Worm (Caenorhabditis elegans) whole organism, L4 larva: ENCODE results near the gene C18B12.4.

ENCODE experiments used
- T26A8.4 ChIP-seq: fragments of 200-800 bp; sonication (Bioruptor generic); IDR thresholded peaks from 2 replicates; pipeline ENCODE4 v1.3.6; 2022; ENCODE audit warnings: missing genetic modification characterization, missing compliant biosample characterization
- Y105C5A.15 ChIP-seq: fragments of 200-800 bp; sonication (Bioruptor generic); IDR thresholded peaks from 2 replicates; pipeline ENCODE4 v1.3.6; 2022; ENCODE audit warnings: missing genetic modification characterization, missing compliant biosample characterization
- Y75B8A.6 ChIP-seq: fragments of 200-800 bp; sonication (Bioruptor generic); IDR thresholded peaks from 2 replicates; pipeline ENCODE4 v1.3.6; 2022; ENCODE audit warnings: missing genetic modification reagents, missing genetic modification characterization, missing compliant biosample characterization
- ama-1 ChIP-seq: fragments of 150-350 bp; optimal IDR thresholded peaks from 2 replicates; lab custom pipeline; 2014; ENCODE audit warnings: inconsistent platforms, mixed read lengths
- ces-1 ChIP-seq: fragments of 150-350 bp; sonication (generic microtip); optimal IDR thresholded peaks from 4 replicates; lab custom pipeline; 2014; ENCODE audit warnings: missing biosample characterization, missing genetic modification reagents, missing genetic modification characterization
- cey-2 ChIP-seq: sonication (generic microtip); optimal IDR thresholded peaks from 3 replicates; lab custom pipeline; 2017; ENCODE audit warnings: missing genetic modification characterization, mild to moderate bottlenecking, missing compliant biosample characterization, antibody characterized with exemption, borderline replicate concordance; ENCODE audit not compliant: insufficient read depth
- daf-16 ChIP-seq, 3 experiments: sonication (generic microtip); optimal IDR thresholded peaks; 2 replicates each; lab custom pipeline; 2016 to 2017; ENCODE audit warnings: missing genetic modification characterization in 3 of 3, missing genetic modification reagents in 3 of 3, mild to moderate bottlenecking in 2 of 3, missing compliant biosample characterization in 2 of 3, missing biosample characterization in 1 of 3, moderate library complexity in 1 of 3
- daf-19 ChIP-seq: fragments of 200-800 bp; sonication (Bioruptor generic); conservative IDR thresholded peaks from 2 replicates; pipeline ENCODE4 v1.3.6; 2022; ENCODE audit warnings: missing genetic modification characterization, missing compliant biosample characterization
- dmd-6 ChIP-seq: fragments of 200-800 bp; sonication (Bioruptor generic); IDR thresholded peaks from 2 replicates; pipeline ENCODE4 v1.3.6; 2022; ENCODE audit warnings: missing genetic modification reagents, missing genetic modification characterization, missing compliant biosample characterization
- dmd-8 ChIP-seq: fragments of 200-800 bp; sonication (Bioruptor generic); IDR thresholded peaks from 2 replicates; pipeline ENCODE4 v1.3.6; 2022; ENCODE audit warnings: missing genetic modification characterization, missing compliant biosample characterization
- dpl-1 ChIP-seq: fragments of 150-350 bp; optimal IDR thresholded peaks from 2 replicates; lab custom pipeline; 2014; ENCODE audit warnings: missing biosample characterization, missing genetic modification reagents, missing genetic modification characterization
- duxl-1 ChIP-seq: sonication (generic microtip); optimal IDR thresholded peaks from 2 replicates; lab custom pipeline; 2016; ENCODE audit warnings: mild to moderate bottlenecking, missing genetic modification characterization, moderate library complexity, missing compliant biosample characterization; ENCODE audit not compliant: poor library complexity
- dve-1 ChIP-seq: sonication (generic microtip); optimal IDR thresholded peaks from 2 replicates; lab custom pipeline; 2017; ENCODE audit warnings: antibody characterized with exemption, mild to moderate bottlenecking, missing genetic modification characterization, missing compliant biosample characterization; ENCODE audit not compliant: insufficient read depth
- egl-27 ChIP-seq: sonication (generic microtip); optimal IDR thresholded peaks from 3 replicates; lab custom pipeline; 2017; ENCODE audit warnings: missing biosample characterization, missing genetic modification reagents, missing genetic modification characterization
- fkh-10 ChIP-seq: fragments of 150-350 bp; optimal IDR thresholded peaks from 2 replicates; lab custom pipeline; 2014; ENCODE audit warnings: missing biosample characterization, missing genetic modification reagents, missing genetic modification characterization
- hmg-1.1 ChIP-seq: fragments of 200-800 bp; sonication (Bioruptor generic); IDR thresholded peaks from 2 replicates; pipeline ENCODE4 v1.3.6; 2022; ENCODE audit warnings: missing genetic modification reagents, missing genetic modification characterization, missing compliant biosample characterization
- jun-1 ChIP-seq: fragments of 150-350 bp; optimal IDR thresholded peaks from 2 replicates; lab custom pipeline; 2014; ENCODE audit warnings: missing biosample characterization, missing genetic modification reagents, missing genetic modification characterization
- lin-29 ChIP-seq: fragments of 200-800 bp; sonication (Bioruptor generic); IDR thresholded peaks from 2 replicates; pipeline ENCODE4 v1.3.6; 2022; ENCODE audit warnings: missing genetic modification reagents, missing genetic modification characterization, missing compliant biosample characterization
- lin-38 ChIP-seq: fragments of 200-800 bp; sonication (Bioruptor generic); IDR thresholded peaks from 2 replicates; pipeline ENCODE4 v1.3.6; 2022; ENCODE audit warnings: missing genetic modification reagents, missing genetic modification characterization, missing compliant biosample characterization
- lin-39 ChIP-seq: fragments of 150-350 bp; optimal IDR thresholded peaks from 2 replicates; lab custom pipeline; 2014; ENCODE audit warnings: missing biosample characterization, missing genetic modification reagents, missing genetic modification characterization
- lsy-2 ChIP-seq, 2 experiments: fragments of 150-350 bp in 1 of 2; sonication (generic microtip) in 1 of 2; optimal IDR thresholded peaks; 2 replicates each; lab custom pipeline; 2014 to 2017; ENCODE audit warnings: missing biosample characterization in 2 of 2, missing genetic modification characterization in 2 of 2
- mdl-1 ChIP-seq, 2 experiments: fragments of 150-350 bp in 1 of 2; sonication (generic microtip) in 1 of 2; optimal IDR thresholded peaks; 2 replicates each; lab custom pipeline; 2014 to 2017; ENCODE audit warnings: missing biosample characterization in 2 of 2, missing genetic modification characterization in 2 of 2
- mxl-3 ChIP-seq: fragments of 200-800 bp; sonication (Bioruptor generic); optimal IDR thresholded peaks from 2 replicates; lab custom pipeline; 2018; ENCODE audit warnings: mild to moderate bottlenecking, missing genetic modification characterization, missing compliant biosample characterization
- nhr-102 ChIP-seq: sonication (generic microtip); optimal IDR thresholded peaks from 2 replicates; lab custom pipeline; 2016; ENCODE audit warnings: mild to moderate bottlenecking, missing genetic modification characterization, moderate library complexity, missing compliant biosample characterization
- nhr-11 ChIP-seq: fragments of 150-350 bp; optimal IDR thresholded peaks from 2 replicates; lab custom pipeline; 2014; ENCODE audit warnings: missing biosample characterization, missing genetic modification characterization
- nhr-111 ChIP-seq: fragments of 200-800 bp; sonication (Bioruptor generic); optimal IDR thresholded peaks from 2 replicates; lab custom pipeline; 2018; ENCODE audit warnings: mild to moderate bottlenecking, missing genetic modification characterization, missing compliant biosample characterization
- nhr-28 ChIP-seq: fragments of 150-350 bp; optimal IDR thresholded peaks from 2 replicates; lab custom pipeline; 2014; ENCODE audit warnings: missing biosample characterization, missing genetic modification characterization
- nhr-41 ChIP-seq: fragments of 200-800 bp; sonication (Bioruptor generic); IDR thresholded peaks from 2 replicates; pipeline ENCODE4 v1.3.6; 2022; ENCODE audit warnings: missing genetic modification reagents, missing genetic modification characterization, missing compliant biosample characterization
- nhr-48 ChIP-seq: sonication (generic microtip); optimal IDR thresholded peaks from 2 replicates; lab custom pipeline; 2016; ENCODE audit warnings: mild to moderate bottlenecking, missing genetic modification characterization, missing compliant biosample characterization
- nhr-6 ChIP-seq: fragments of 150-350 bp; optimal IDR thresholded peaks from 2 replicates; lab custom pipeline; 2014; ENCODE audit warnings: missing biosample characterization, missing genetic modification characterization
- nhr-77 ChIP-seq: fragments of 150-350 bp; optimal IDR thresholded peaks from 2 replicates; lab custom pipeline; 2014; ENCODE audit warnings: missing biosample characterization, missing genetic modification characterization
- php-3 ChIP-seq: fragments of 200-800 bp; sonication (Bioruptor generic); IDR thresholded peaks from 2 replicates; pipeline ENCODE4 v1.3.6; 2022; ENCODE audit warnings: missing genetic modification reagents, missing genetic modification characterization, missing compliant biosample characterization
- pqm-1 ChIP-seq: sonication (generic microtip); optimal IDR thresholded peaks from 2 replicates; lab custom pipeline; 2017; ENCODE audit warnings: missing biosample characterization, missing genetic modification characterization
- rbr-2 ChIP-seq: sonication (generic microtip); optimal IDR thresholded peaks from 2 replicates; lab custom pipeline; 2016; ENCODE audit warnings: missing genotype, missing genetic modification characterization, missing compliant biosample characterization
- sdz-12 ChIP-seq: fragments of 200-800 bp; sonication (Bioruptor generic); optimal IDR thresholded peaks from 2 replicates; lab custom pipeline; 2018; ENCODE audit warnings: mild to moderate bottlenecking, missing genetic modification characterization, missing compliant biosample characterization
- skn-1 ChIP-seq: fragments of 150-350 bp; optimal IDR thresholded peaks from 2 replicates; lab custom pipeline; 2014; ENCODE audit warnings: missing biosample characterization, missing genetic modification characterization
- spr-1 ChIP-seq: sonication (generic microtip); optimal IDR thresholded peaks from 2 replicates; lab custom pipeline; 2016; ENCODE audit warnings: mild to moderate bottlenecking, missing genetic modification characterization, missing compliant biosample characterization
- tag-97 ChIP-seq: fragments of 200-800 bp; sonication (Bioruptor generic); IDR thresholded peaks from 2 replicates; pipeline ENCODE4 v1.3.6; 2022; ENCODE audit warnings: missing genetic modification characterization, missing compliant biosample characterization
- tra-1 ChIP-seq: fragments of 200-800 bp; sonication (Bioruptor generic); IDR thresholded peaks from 2 replicates; pipeline ENCODE4 v1.3.6; 2022; ENCODE audit warnings: missing genetic modification reagents, missing genetic modification characterization, missing compliant biosample characterization
- unc-62 ChIP-seq, 3 experiments: fragments of 150-350 bp in 1 of 3; sonication (generic microtip); optimal IDR thresholded peaks in 2 of 3; peaks in 1 of 3; 1 replicate in 1 of 3; 2 replicates in 2 of 3; lab custom pipeline; 2014 to 2017; ENCODE audit warnings: missing biosample characterization in 3 of 3, missing genetic modification characterization in 3 of 3, missing genetic modification reagents in 3 of 3, missing genotype in 1 of 3
- vab-7 ChIP-seq: fragments of 200-800 bp; sonication (Bioruptor generic); IDR thresholded peaks from 2 replicates; pipeline ENCODE4 v1.3.6; 2022; ENCODE audit warnings: missing genetic modification reagents, missing genetic modification characterization, missing compliant biosample characterization
- zag-1 ChIP-seq: fragments of 150-350 bp; optimal IDR thresholded peaks from 2 replicates; lab custom pipeline; 2014; ENCODE audit warnings: missing biosample characterization, missing genetic modification characterization
- zip-2 ChIP-seq: fragments of 150-350 bp; optimal IDR thresholded peaks from 2 replicates; lab custom pipeline; 2014; ENCODE audit warnings: missing biosample characterization, missing genetic modification characterization

Gene C18B12.4

ce11 chrX:15077597-15078261 is 37.3 kb upstream of the C18B12.4 start, which contains the start of the genes H40L08.8, H40L08.2 and H40L08.7 (continued):
- peak; percentile 63 for TF ChIP-seq nhr-48 (tag; lab: Kevin White, UChicago)
- TF ChIP-seq daf-16 (GFP tag; optimal IDR thresholded peaks at IDR 0.05; lab: Kevin White, UChicago): no peak
- TF ChIP-seq daf-16 (tag; optimal IDR thresholded peaks at IDR 0.05; lab: Kevin White, UChicago): no peak
- TF ChIP-seq lin-39 (tag; lab: Kevin White, UChicago): no peak
- TF ChIP-seq rbr-2 (tag; lab: Kevin White, UChicago): no peak
- no peak for TF ChIP-seq fkh-10 (GFP tag; lab: Kevin White, UChicago)
- no peak for TF ChIP-seq tra-1
- no peak for TF ChIP-seq ces-1 (GFP tag; lab: Kevin White, UChicago)
- no peak for TF ChIP-seq Y105C5A.15 (GFP tag; lab: Robert Waterston, UW)
- no peak for TF ChIP-seq daf-19 (GFP tag; lab: Robert Waterston, UW)
- TF ChIP-seq duxl-1 (tag; lab: Kevin White, UChicago): no peak
- no peak for TF ChIP-seq lin-29 (GFP tag; lab: Robert Waterston, UW)
- TF ChIP-seq zag-1 (tag; lab: Kevin White, UChicago): no peak
- no peak for TF ChIP-seq tag-97 (GFP tag; lab: Robert Waterston, UW)
- TF ChIP-seq pqm-1: no peak
- TF ChIP-seq vab-7: no peak
- TF ChIP-seq mdl-1 (tag; optimal IDR thresholded peaks at IDR 0.05; lab: Kevin White, UChicago): peak; percentile 42 to 47
- TF ChIP-seq hmg-1.1: no peak
- peak in 1 of 2 experiments; percentile 72 for TF ChIP-seq unc-62 (GFP tag; optimal IDR thresholded peaks at IDR 0.05 in 1 of 2; lab: Kevin White, UChicago)
- no peak for TF ChIP-seq unc-62 (tag; optimal IDR thresholded peaks at IDR 0.05; lab: Kevin White, UChicago)

- TF ChIP-seq dmd-6 (GFP tag; lab: Robert Waterston, UW) (no peak), ama-1 (lab: Kevin White, UChicago) (peak; percentile 72), zip-2 (tag; lab: Kevin White, UChicago) (no peak), nhr-102 (tag; lab: Kevin White, UChicago) (peak; percentile 22), nhr-111 (no peak), dmd-8 (GFP tag; lab: Robert Waterston, UW) (0 out of 2 replicates have a peak, but pooled peaks have one; percentile 14), dve-1 (no peak), cey-2 (tag; lab: Kevin White, UChicago) (no peak), jun-1 (tag; lab: Kevin White, UChicago) (no peak), mxl-3 (no peak), dpl-1 (GFP tag; lab: Kevin White, UChicago) (no peak), vab-7 (no peak), unc-62 (GFP tag; optimal IDR thresholded peaks at IDR 0.05 in 1 of 2; lab: Kevin White, UChicago) (peak in 1 of 2 experiments; percentile 36), unc-62 (tag; optimal IDR thresholded peaks at IDR 0.05; lab: Kevin White, UChicago) (no peak)
Observed at ce11 chrX:15076909-15077308, 36.5 kb upstream of the C18B12.4 start.

ce11 chrX:15076042-15076565 is 35.7 kb upstream of the C18B12.4 start, which contains the start of the genes H40L08.3 and H40L08.9:
Gene H40L08.3 (minus strand): TSS chrX:15076092.
Gene H40L08.9 (minus strand): TSS chrX:15076480.
- TF ChIP-seq lin-38 (GFP tag; lab: Robert Waterston, UW) (0 out of 2 replicates have a peak, but pooled peaks have one; percentile 5), tra-1 (no peak), nhr-77 (tag; lab: Kevin White, UChicago) (no peak), lsy-2 (tag; optimal IDR thresholded peaks at IDR 0.05; lab: Kevin White, UChicago) (no peak), nhr-6 (tag; lab: Kevin White, UChicago) (no peak), nhr-28 (peak; percentile 9), T26A8.4 (GFP tag; lab: Robert Waterston, UW) (peak; percentile 72), duxl-1 (tag; lab: Kevin White, UChicago) (no peak), ama-1 (lab: Kevin White, UChicago) (peak; percentile 98), sdz-12 (GFP tag; lab: Kevin White, UChicago) (peak; percentile 57), daf-16 (GFP tag; optimal IDR thresholded peaks at IDR 0.05; lab: Kevin White, UChicago) (no peak), daf-16 (tag; optimal IDR thresholded peaks at IDR 0.05; lab: Kevin White, UChicago) (no peak), skn-1 (tag; lab: Kevin White, UChicago) (no peak), nhr-102 (tag; lab: Kevin White, UChicago) (peak; percentile 30), hmg-1.1 (no peak), unc-62 (GFP tag; optimal IDR thresholded peaks at IDR 0.05 in 1 of 2; lab: Kevin White, UChicago) (peak in 1 of 2 experiments; percentile 97), unc-62 (tag; optimal IDR thresholded peaks at IDR 0.05; lab: Kevin White, UChicago) (no peak), php-3 (GFP tag; lab: Robert Waterston, UW) (peak; percentile 46; the same call in 1 of the 2 replicates), spr-1 (tag; lab: Kevin White, UChicago) (no peak), Y75B8A.6 (0 out of 2 replicates have a peak, but pooled peaks have one; percentile 4), egl-27 (tag; lab: Kevin White, UChicago) (no peak), nhr-11 (no peak), rbr-2 (tag; lab: Kevin White, UChicago) (no peak), nhr-41 (GFP tag; lab: Robert Waterston, UW) (no peak), pqm-1 (no peak)
